Fruit fly (Drosophila melanogaster): ENCODE results near the gene CG4553.

CG4553 gene

dm6 chr3R:25489685-25490084, 13.0 kb upstream of the CG4553 start:
- TF ChIP-seq CG17801 (GFP tag; optimal IDR thresholded peaks at IDR 0.05; ENCODE audit: partially characterized antibody) = no peak

dm6 chr3R:25489116-25489515, 12.4 kb upstream of the CG4553 start:
- TF ChIP-seq CG17801 (GFP tag; optimal IDR thresholded peaks at IDR 0.05; ENCODE audit: partially characterized antibody) = peak; percentile 17

- peak; percentile 63 for TF ChIP-seq CG17801 (GFP tag; optimal IDR thresholded peaks at IDR 0.05; ENCODE audit: partially characterized antibody)
Measured at dm6 chr3R:25482463-25483173, 5.9 kb upstream of the CG4553 start, which contains the start of the genes XNP, CG42488 and CG5116. Gene XNP, minus strand, starts transcription at chr3R:25482834. Gene CG42488, plus strand, starts transcription at chr3R:25483098. Gene CG5116, plus strand, starts transcription at chr3R:25483098.

dm6 chr3R:25472635-25473552, 3.8 kb downstream of the CG4553 start, which contains the start of the genes Fur1 and Vps33B:
Gene Fur1, minus strand, starts transcription at chr3R:25473058.
Gene Vps33B, plus strand, starts transcription at chr3R:25473490.
- peak; percentile 95 for TF ChIP-seq CG17801 (GFP tag; optimal IDR thresholded peaks at IDR 0.05; ENCODE audit: partially characterized antibody)

- no peak for TF ChIP-seq CG17801 (GFP tag; optimal IDR thresholded peaks at IDR 0.05; ENCODE audit: partially characterized antibody)
Measured at dm6 chr3R:25471853-25472634, 4.7 kb downstream of the CG4553 start.

- no peak for TF ChIP-seq CG17801 (GFP tag; optimal IDR thresholded peaks at IDR 0.05; ENCODE audit: partially characterized antibody)
Measured at dm6 chr3R:25466166-25466565, 10.5 kb downstream of the CG4553 start.

dm6 chr3R:25462642-25463317, 13.9 kb downstream of the CG4553 start:
- TF ChIP-seq CG17801 (GFP tag; optimal IDR thresholded peaks at IDR 0.05; ENCODE audit: partially characterized antibody) = no peak

dm6 chr3R:25461666-25462065, 15.0 kb downstream of the CG4553 start:
- no peak for TF ChIP-seq CG17801 (GFP tag; optimal IDR thresholded peaks at IDR 0.05; ENCODE audit: partially characterized antibody)

- no peak for TF ChIP-seq CG17801 (GFP tag; optimal IDR thresholded peaks at IDR 0.05; ENCODE audit: partially characterized antibody)
Measured at dm6 chr3R:25460650-25461049, 16.1 kb downstream of the CG4553 start.

dm6 chr3R:25459200-25459809, 17.4 kb downstream of the CG4553 start:
- no peak for TF ChIP-seq CG17801 (GFP tag; optimal IDR thresholded peaks at IDR 0.05; ENCODE audit: partially characterized antibody)

dm6 chr3R:25457097-25457496, 19.6 kb downstream of the CG4553 start:
- no peak for TF ChIP-seq CG17801 (GFP tag; optimal IDR thresholded peaks at IDR 0.05; ENCODE audit: partially characterized antibody)

dm6 chr3R:25453150-25453680, 23.5 kb downstream of the CG4553 start:
- no peak for TF ChIP-seq CG17801 (GFP tag; optimal IDR thresholded peaks at IDR 0.05; ENCODE audit: partially characterized antibody)

dm6 chr3R:25451832-25452231, 24.9 kb downstream of the CG4553 start:
- TF ChIP-seq CG17801 (GFP tag; optimal IDR thresholded peaks at IDR 0.05; ENCODE audit: partially characterized antibody) = no peak

- no peak for TF ChIP-seq CG17801 (GFP tag; optimal IDR thresholded peaks at IDR 0.05; ENCODE audit: partially characterized antibody)
Measured at dm6 chr3R:25448737-25449136, 28.0 kb downstream of the CG4553 start.
